Fruit fly (Drosophila melanogaster) whole organism, wandering third instar larva: ENCODE results near the gene CG12481.

Source experiments
- Jra ChIP-seq: sonication (Bioruptor generic); optimal IDR thresholded peaks from 2 replicates; lab custom pipeline; 2016; ENCODE audit warnings: missing biosample characterization, missing genetic modification characterization
- foxo ChIP-seq, 2 experiments: fragments of 200-800 bp; sonication (Bioruptor generic); optimal IDR thresholded peaks; 2 replicates in 1 of 2; 3 replicates in 1 of 2; lab custom pipeline; 2016 to 2017; ENCODE audit warnings: missing biosample characterization in 2 of 2, missing genetic modification characterization in 2 of 2
- lola ChIP-seq: fragments of >200 bp; optimal IDR thresholded peaks from 2 replicates; lab custom pipeline; 2017; ENCODE audit warnings: missing biosample characterization, missing genetic modification characterization
- pan ChIP-seq: fragments of >200 bp; optimal IDR thresholded peaks from 2 replicates; lab custom pipeline; 2017
- usp ChIP-seq: fragments of >200 bp; optimal IDR thresholded peaks from 2 replicates; lab custom pipeline; 2017; ENCODE audit warnings: missing biosample characterization, missing genetic modification characterization

DNA sequence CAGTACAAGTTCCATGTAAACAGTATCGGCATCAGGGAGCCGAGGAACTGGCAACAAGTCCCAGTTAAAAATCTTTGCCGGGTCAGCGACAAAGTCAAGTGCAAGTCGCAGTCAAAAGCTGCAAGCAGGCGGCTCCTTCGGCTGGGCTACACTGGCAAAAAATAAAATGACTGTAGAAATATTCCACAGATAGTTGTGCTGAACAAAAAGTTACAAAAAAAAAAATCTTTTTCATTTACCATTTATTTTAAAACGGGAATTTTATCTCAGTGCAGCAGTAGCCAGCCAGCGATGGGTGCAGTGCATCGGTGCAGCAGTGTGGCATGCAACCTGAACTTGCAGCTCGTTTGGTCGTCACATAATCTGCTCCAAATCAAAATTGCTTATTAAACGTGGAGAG lies 37.7 kb upstream of the CG12481 start:
- TF ChIP-seq pan (no peak), lola (GFP tag; lab: Kevin White, UChicago) (no peak), Jra (GFP tag; lab: Kevin White, UChicago) (no peak), foxo (GFP tag; optimal IDR thresholded peaks at IDR 0.05; lab: Kevin White, UChicago) (no peak), usp (GFP tag; lab: Kevin White, UChicago) (no peak)
